Worm (Caenorhabditis elegans) whole organism, L1 larva: ENCODE data around the gene srlf-24.

Experiments
- C04F5.9 ChIP-seq: sonication (generic microtip); optimal IDR thresholded peaks from 2 replicates; lab custom pipeline; 2016; ENCODE audit warnings: missing genetic modification characterization, missing compliant biosample characterization
- C34B4.2 ChIP-seq: sonication (generic microtip); optimal IDR thresholded peaks from 2 replicates; lab custom pipeline; 2017; ENCODE audit warnings: mild to moderate bottlenecking, missing genetic modification characterization, missing compliant biosample characterization
- egl-27 ChIP-seq, 2 experiments: fragments of 150-350 bp in 1 of 2; sonication (generic microtip); optimal IDR thresholded peaks; 3 replicates each; lab custom pipeline; 2017 to 2018; ENCODE audit warnings: missing biosample characterization in 2 of 2, missing genetic modification characterization in 2 of 2, missing genetic modification reagents in 2 of 2
- nhr-77 ChIP-seq: fragments of 150-350 bp; optimal IDR thresholded peaks from 2 replicates; lab custom pipeline; 2014; ENCODE audit warnings: missing biosample characterization, missing genetic modification characterization
- snu-23 ChIP-seq: sonication (generic microtip); optimal IDR thresholded peaks from 2 replicates; lab custom pipeline; 2016; ENCODE audit warnings: missing genetic modification characterization, missing compliant biosample characterization
- unc-86 ChIP-seq: sonication (generic microtip); optimal IDR thresholded peaks from 2 replicates; lab custom pipeline; 2016; ENCODE audit warnings: missing genetic modification characterization, missing compliant biosample characterization
- zip-4 ChIP-seq: fragments of 200-800 bp; sonication (Bioruptor generic); optimal IDR thresholded peaks from 2 replicates; lab custom pipeline; 2018; ENCODE audit warnings: mild to moderate bottlenecking, missing genetic modification characterization, moderate library complexity, missing compliant biosample characterization

ce11 chrIV:11111898-11112297 lies 6.3 kb upstream of the srlf-24 start:
- TF ChIP-seq unc-86 (tag; lab: Kevin White, UChicago) (no peak), zip-4 (GFP tag; lab: Kevin White, UChicago) (no peak), egl-27 (tag; optimal IDR thresholded peaks at IDR 0.05; lab: Kevin White, UChicago) (no peak), nhr-77 (tag; lab: Kevin White, UChicago) (no peak), snu-23 (GFP tag; lab: Kevin White, UChicago) (peak; percentile 17), C04F5.9 (no peak), C34B4.2 (tag; lab: Kevin White, UChicago) (no peak)
